Worm (Caenorhabditis elegans) whole organism, L1 larva: ENCODE data around the gene srj-21.

Source experiments
- C04F5.9 ChIP-seq: sonication (generic microtip); optimal IDR thresholded peaks from 2 replicates; lab custom pipeline; 2016; ENCODE audit warnings: missing genetic modification characterization, missing compliant biosample characterization
- C34B4.2 ChIP-seq: sonication (generic microtip); optimal IDR thresholded peaks from 2 replicates; lab custom pipeline; 2017; ENCODE audit warnings: mild to moderate bottlenecking, missing genetic modification characterization, missing compliant biosample characterization
- F16B12.6 ChIP-seq: fragments of 150-350 bp; optimal IDR thresholded peaks from 2 replicates; lab custom pipeline; 2014; ENCODE audit warnings: missing biosample characterization, missing genetic modification characterization
- Y116A8C.19 ChIP-seq: sonication (generic microtip); optimal IDR thresholded peaks from 2 replicates; lab custom pipeline; 2016; ENCODE audit warnings: missing compliant biosample characterization, missing genetic modification characterization, borderline replicate concordance
- alr-1 ChIP-seq: fragments of 200-800 bp; sonication (Bioruptor generic); optimal IDR thresholded peaks from 2 replicates; lab custom pipeline; 2018; ENCODE audit warnings: borderline replicate concordance, mild to moderate bottlenecking, missing genetic modification characterization, missing compliant biosample characterization
- ama-1 ChIP-seq: fragments of 150-350 bp; optimal IDR thresholded peaks from 2 replicates; lab custom pipeline; 2014
- ceh-63 ChIP-seq: fragments of 200-800 bp; sonication (Bioruptor generic); optimal IDR thresholded peaks from 2 replicates; lab custom pipeline; 2018; ENCODE audit warnings: mild to moderate bottlenecking, missing genetic modification characterization, missing compliant biosample characterization
- ceh-82 ChIP-seq, 3 experiments: fragments of 150-350 bp in 1 of 3; sonication (generic microtip) in 2 of 3; optimal IDR thresholded peaks; 2 replicates each; lab custom pipeline; 2014 to 2017; ENCODE audit warnings: missing biosample characterization in 3 of 3, missing genetic modification characterization in 3 of 3
- ceh-88 ChIP-seq: fragments of 200-800 bp; sonication (Bioruptor generic); IDR thresholded peaks from 2 replicates; pipeline ENCODE4 v1.3.6; 2022; ENCODE audit warnings: missing genetic modification characterization, missing compliant biosample characterization
- ceh-90 ChIP-seq: sonication (generic microtip); optimal IDR thresholded peaks from 2 replicates; lab custom pipeline; 2016; ENCODE audit warnings: missing genetic modification characterization, missing compliant biosample characterization
- ces-1 ChIP-seq: fragments of 150-350 bp; optimal IDR thresholded peaks from 2 replicates; lab custom pipeline; 2014; ENCODE audit warnings: missing biosample characterization, missing genetic modification reagents, missing genetic modification characterization
- dpl-1 ChIP-seq, 3 experiments: fragments of 150-350 bp in 2 of 3; sonication (generic microtip) in 1 of 3; optimal IDR thresholded peaks; 2 replicates each; lab custom pipeline; 2014 to 2017; ENCODE audit warnings: missing biosample characterization in 3 of 3, missing genetic modification characterization in 3 of 3, missing genetic modification reagents in 3 of 3
- efl-1 ChIP-seq, 4 experiments: fragments of 150-350 bp; optimal IDR thresholded peaks in 3 of 4; peaks in 1 of 4; 1 replicate in 1 of 4; 2 replicates in 3 of 4; lab custom pipeline; 2014; ENCODE audit warnings: missing biosample characterization in 2 of 4, missing genetic modification characterization in 2 of 4, missing genetic modification reagents in 2 of 4
- efl-3 ChIP-seq: fragments of 200-800 bp; sonication (Bioruptor generic); optimal IDR thresholded peaks from 2 replicates; lab custom pipeline; 2018; ENCODE audit warnings: mild to moderate bottlenecking, missing genetic modification characterization, missing compliant biosample characterization
- egl-13 ChIP-seq: sonication (generic microtip); optimal IDR thresholded peaks from 2 replicates; lab custom pipeline; 2016; ENCODE audit warnings: missing genotype, missing genetic modification reagents, missing genetic modification characterization, missing compliant biosample characterization
- egl-27 ChIP-seq, 2 experiments: fragments of 150-350 bp in 1 of 2; sonication (generic microtip); optimal IDR thresholded peaks; 3 replicates each; lab custom pipeline; 2017 to 2018; ENCODE audit warnings: missing biosample characterization in 2 of 2, missing genetic modification characterization in 2 of 2, missing genetic modification reagents in 2 of 2
- elt-3 ChIP-seq, 6 experiments: fragments of 150-350 bp in 1 of 6; sonication (generic microtip); optimal IDR thresholded peaks; 2 replicates each; lab custom pipeline; 2017 to 2018; ENCODE audit warnings: missing biosample characterization in 6 of 6, missing genetic modification characterization in 6 of 6, inconsistent platforms in 1 of 6
- irx-1 ChIP-seq: sonication (generic microtip); optimal IDR thresholded peaks from 2 replicates; lab custom pipeline; 2016; ENCODE audit warnings: missing genetic modification characterization, missing compliant biosample characterization
- jun-1 ChIP-seq: fragments of 150-350 bp; optimal IDR thresholded peaks from 2 replicates; lab custom pipeline; 2014; ENCODE audit warnings: missing biosample characterization, missing genetic modification reagents, missing genetic modification characterization
- lin-13 ChIP-seq: fragments of 150-350 bp; optimal IDR thresholded peaks from 2 replicates; lab custom pipeline; 2014; ENCODE audit warnings: missing biosample characterization, missing genetic modification reagents, missing genetic modification characterization
- lin-14 ChIP-seq: fragments of 200-800 bp; sonication (Bioruptor generic); optimal IDR thresholded peaks from 2 replicates; lab custom pipeline; 2018; ENCODE audit warnings: mild to moderate bottlenecking, missing genetic modification characterization, moderate library complexity, missing compliant biosample characterization
- lin-35 ChIP-seq, 2 experiments: fragments of 150-350 bp; optimal IDR thresholded peaks; 2 replicates each; lab custom pipeline; 2014; ENCODE audit warnings: missing biosample characterization in 2 of 2, missing genetic modification characterization in 2 of 2, missing genetic modification reagents in 2 of 2
- lin-39 ChIP-seq: fragments of 150-350 bp; optimal IDR thresholded peaks from 2 replicates; lab custom pipeline; 2014; ENCODE audit warnings: missing biosample characterization, missing genetic modification reagents, missing genetic modification characterization
- lir-3 ChIP-seq: sonication (generic microtip); optimal IDR thresholded peaks from 2 replicates; lab custom pipeline; 2016; ENCODE audit warnings: mild to moderate bottlenecking, missing genetic modification characterization, moderate library complexity, missing compliant biosample characterization; ENCODE audit not compliant: poor library complexity
- lsy-2 ChIP-seq, 2 experiments: fragments of 150-350 bp; optimal IDR thresholded peaks; 2 replicates each; lab custom pipeline; 2014; ENCODE audit warnings: missing biosample characterization in 2 of 2, missing genetic modification characterization in 2 of 2
- mab-9 ChIP-seq: fragments of 200-800 bp; sonication (Bioruptor generic); IDR thresholded peaks from 2 replicates; pipeline ENCODE4 v1.3.6; 2022; ENCODE audit warnings: missing genetic modification reagents, missing genetic modification characterization, missing compliant biosample characterization
- mep-1 ChIP-seq: fragments of 150-350 bp; optimal IDR thresholded peaks from 2 replicates; lab custom pipeline; 2014; ENCODE audit warnings: missing biosample characterization, missing genetic modification characterization
- nhr-12 ChIP-seq: sonication (generic microtip); optimal IDR thresholded peaks from 2 replicates; lab custom pipeline; 2017; ENCODE audit warnings: missing biosample characterization, missing genetic modification characterization
- nhr-19 ChIP-seq: fragments of 200-800 bp; sonication (Bioruptor generic); conservative IDR thresholded peaks from 2 replicates; pipeline ENCODE4 v1.3.6; 2022; ENCODE audit warnings: missing genetic modification characterization, missing compliant biosample characterization
- nhr-20 ChIP-seq: sonication (generic microtip); optimal IDR thresholded peaks from 2 replicates; lab custom pipeline; 2016; ENCODE audit warnings: mild to moderate bottlenecking, missing genetic modification characterization, missing compliant biosample characterization
- nhr-237 ChIP-seq: fragments of 150-350 bp; optimal IDR thresholded peaks from 2 replicates; lab custom pipeline; 2014; ENCODE audit warnings: missing biosample characterization, missing genetic modification characterization
- nhr-28 ChIP-seq: fragments of 150-350 bp; optimal IDR thresholded peaks from 2 replicates; lab custom pipeline; 2014; ENCODE audit warnings: missing biosample characterization, missing genetic modification characterization
- nhr-76 ChIP-seq: sonication (generic microtip); optimal IDR thresholded peaks from 2 replicates; lab custom pipeline; 2017; ENCODE audit warnings: missing biosample characterization, missing genetic modification characterization
- nhr-84 ChIP-seq: sonication (generic microtip); optimal IDR thresholded peaks from 2 replicates; lab custom pipeline; 2017; ENCODE audit warnings: missing biosample characterization, missing genetic modification characterization
- nhr-90 ChIP-seq: sonication (generic microtip); optimal IDR thresholded peaks from 2 replicates; lab custom pipeline; 2016; ENCODE audit warnings: mild to moderate bottlenecking, missing genetic modification characterization, missing compliant biosample characterization; ENCODE audit not compliant: poor library complexity
- pax-3 ChIP-seq: fragments of 200-800 bp; sonication (Bioruptor generic); optimal IDR thresholded peaks from 2 replicates; lab custom pipeline; 2018; ENCODE audit warnings: mild to moderate bottlenecking, missing genetic modification characterization, moderate library complexity, missing compliant biosample characterization
- rnt-1 ChIP-seq: sonication (generic microtip); optimal IDR thresholded peaks from 2 replicates; lab custom pipeline; 2016; ENCODE audit warnings: mild to moderate bottlenecking, missing genetic modification characterization, moderate library complexity, missing compliant biosample characterization
- skn-1 ChIP-seq: fragments of 150-350 bp; optimal IDR thresholded peaks from 2 replicates; lab custom pipeline; 2014; ENCODE audit warnings: missing biosample characterization, missing genetic modification characterization
- snpc-4 ChIP-seq: fragments of 150-350 bp; optimal IDR thresholded peaks from 2 replicates; lab custom pipeline; 2014; ENCODE audit warnings: missing biosample characterization, missing genetic modification characterization
- snu-23 ChIP-seq: sonication (generic microtip); optimal IDR thresholded peaks from 2 replicates; lab custom pipeline; 2016; ENCODE audit warnings: missing genetic modification characterization, missing compliant biosample characterization
- sptf-1 ChIP-seq: fragments of 150-350 bp; optimal IDR thresholded peaks from 2 replicates; lab custom pipeline; 2014; ENCODE audit warnings: missing biosample characterization, missing genetic modification characterization
- sup-37 ChIP-seq: fragments of 200-800 bp; sonication (Bioruptor generic); optimal IDR thresholded peaks from 2 replicates; lab custom pipeline; 2018; ENCODE audit warnings: mild to moderate bottlenecking, missing genetic modification characterization, missing compliant biosample characterization
- swsn-7 ChIP-seq: sonication (generic microtip); optimal IDR thresholded peaks from 2 replicates; lab custom pipeline; 2016; ENCODE audit warnings: missing genetic modification characterization, missing compliant biosample characterization
- unc-130 ChIP-seq: fragments of 150-350 bp; optimal IDR thresholded peaks from 2 replicates; lab custom pipeline; 2017; ENCODE audit warnings: missing biosample characterization, missing genetic modification characterization, inconsistent platforms
- unc-62 ChIP-seq: fragments of 150-350 bp; optimal IDR thresholded peaks from 2 replicates; lab custom pipeline; 2014; ENCODE audit warnings: missing biosample characterization, missing genetic modification reagents, missing genetic modification characterization
- unc-98 ChIP-seq: fragments of 200-800 bp; sonication (Bioruptor generic); IDR thresholded peaks from 2 replicates; pipeline ENCODE4 v1.3.6; 2022; ENCODE audit warnings: missing genetic modification characterization, missing compliant biosample characterization
- zip-4 ChIP-seq: fragments of 200-800 bp; sonication (Bioruptor generic); optimal IDR thresholded peaks from 2 replicates; lab custom pipeline; 2018; ENCODE audit warnings: mild to moderate bottlenecking, missing genetic modification characterization, moderate library complexity, missing compliant biosample characterization
- ztf-11 ChIP-seq, 2 experiments: sonication (generic microtip); optimal IDR thresholded peaks; 2 replicates each; lab custom pipeline; 2016 to 2017; ENCODE audit warnings: missing genetic modification characterization in 2 of 2, missing biosample characterization in 1 of 2, missing compliant biosample characterization in 1 of 2
- ztf-4 ChIP-seq: fragments of 150-350 bp; optimal IDR thresholded peaks from 2 replicates; lab custom pipeline; 2014; ENCODE audit warnings: missing biosample characterization, missing genetic modification characterization

srj-21 gene

DNA sequence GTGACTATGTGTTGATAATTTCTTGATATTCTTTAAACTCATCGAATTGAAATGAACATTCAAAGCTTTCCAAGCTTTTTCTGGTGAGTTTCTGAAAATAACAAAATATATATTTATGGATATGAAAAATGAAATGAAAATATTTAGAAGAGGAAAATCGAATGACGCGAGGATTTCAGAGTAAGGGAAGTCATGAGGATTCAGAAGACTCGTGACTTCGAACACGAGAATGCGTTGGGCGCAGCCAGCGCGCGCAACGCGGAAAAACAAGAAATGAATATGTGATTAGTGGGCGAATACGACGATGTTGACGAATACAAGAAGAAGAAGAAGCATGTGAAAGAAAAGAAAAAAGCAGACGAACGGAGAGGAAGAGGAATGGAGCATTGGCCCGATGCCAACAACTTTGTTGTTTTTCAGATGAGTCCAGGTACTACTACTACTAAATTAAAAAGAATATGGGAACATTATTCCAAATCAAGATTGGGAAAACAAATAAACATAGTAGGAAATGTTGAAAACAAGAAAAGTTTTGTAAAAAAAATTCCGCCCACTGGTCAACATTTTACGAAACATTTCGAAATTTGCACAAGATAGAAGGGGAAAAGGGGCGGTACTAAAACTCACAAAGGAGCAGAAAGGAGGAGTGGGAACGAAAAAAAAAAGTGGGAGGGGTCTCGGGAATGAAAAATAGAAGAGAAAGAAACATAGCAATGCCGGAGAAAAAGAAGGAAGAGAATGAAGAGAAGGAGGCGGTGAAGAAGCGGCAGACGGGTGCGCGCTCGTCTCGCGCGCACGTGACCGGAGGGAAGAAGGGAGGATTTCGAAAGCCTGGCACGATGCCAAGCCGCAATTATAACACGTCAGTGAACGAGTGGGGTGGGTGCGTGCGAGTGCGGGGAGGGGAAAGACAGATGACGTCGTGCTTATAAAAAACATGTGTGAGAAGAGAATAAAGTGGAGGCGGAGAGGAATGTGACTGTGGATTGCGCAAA lies 29.7 kb upstream of the srj-21 start:
- peak; percentile 94 for TF ChIP-seq snpc-4 (tag; lab: Kevin White, UChicago)
- peak in 1 of 6 experiments; percentile 80 for TF ChIP-seq elt-3 (tag; optimal IDR thresholded peaks at IDR 0.05; lab: Kevin White, UChicago)
- TF ChIP-seq nhr-237 (tag; lab: Kevin White, UChicago), result peak; percentile 67
- peak; percentile 88 for TF ChIP-seq snu-23 (GFP tag; lab: Kevin White, UChicago)
- peak; percentile 55 for TF ChIP-seq ama-1 (lab: Kevin White, UChicago)
- peak; percentile 85 for TF ChIP-seq jun-1
- no peak for TF ChIP-seq C34B4.2 (tag; lab: Kevin White, UChicago)
- no peak for TF ChIP-seq alr-1 (tag; lab: Kevin White, UChicago)
- peak; percentile 96 for TF ChIP-seq nhr-19 (GFP tag; lab: Robert Waterston, UW)
- peak; percentile 84 for TF ChIP-seq lin-39
- peak in 1 of 2 experiments; percentile 83 for TF ChIP-seq ztf-11 (tag; optimal IDR thresholded peaks at IDR 0.05; lab: Kevin White, UChicago)
- TF ChIP-seq unc-98 (GFP tag; lab: Robert Waterston, UW), result peak; percentile 48; the same call in 1 of the 2 replicates
- peak; percentile 100 for TF ChIP-seq lin-14
- peak; percentile 86 to 92 (median 87) for TF ChIP-seq ceh-82 (tag; optimal IDR thresholded peaks at IDR 0.05; lab: Kevin White, UChicago)
- TF ChIP-seq ceh-88 (GFP tag; lab: Robert Waterston, UW), result peak; percentile 92
- peak; percentile 46 to 62 (median 60) for TF ChIP-seq dpl-1 (GFP tag; optimal IDR thresholded peaks at IDR 0.05; lab: Kevin White, UChicago)
- peak; percentile 83 for TF ChIP-seq mep-1 (tag; lab: Kevin White, UChicago)
- no peak for TF ChIP-seq nhr-76 (tag; lab: Kevin White, UChicago)
- peak; percentile 89 to 90 for TF ChIP-seq lsy-2 (tag; optimal IDR thresholded peaks at IDR 0.05; lab: Kevin White, UChicago)
- TF ChIP-seq egl-27 (tag; optimal IDR thresholded peaks at IDR 0.05; lab: Kevin White, UChicago), result peak; percentile 60 to 78
- TF ChIP-seq rnt-1 (tag; lab: Kevin White, UChicago), result peak; percentile 98
- TF ChIP-seq lir-3, result peak; percentile 58
- no peak for TF ChIP-seq Y116A8C.19 (tag; lab: Kevin White, UChicago)
- TF ChIP-seq F16B12.6 (tag; lab: Kevin White, UChicago), result peak; percentile 21
- peak; percentile 92 for TF ChIP-seq unc-130
- no peak for TF ChIP-seq nhr-84 (tag; lab: Kevin White, UChicago)
- TF ChIP-seq nhr-20 (tag; lab: Kevin White, UChicago), result peak; percentile 93
- peak; percentile 1 for TF ChIP-seq efl-3 (GFP tag; lab: Kevin White, UChicago)
- peak; percentile 56 for TF ChIP-seq ceh-90
- TF ChIP-seq ces-1, result no peak
- TF ChIP-seq egl-13 (tag; lab: Kevin White, UChicago), result peak; percentile 94
- TF ChIP-seq nhr-90 (tag; lab: Kevin White, UChicago), result peak; percentile 80
- TF ChIP-seq skn-1 (tag; lab: Kevin White, UChicago), result peak; percentile 92
- TF ChIP-seq efl-1 (optimal IDR thresholded peaks at IDR 0.05; lab: Kevin White, UChicago), result peak; percentile 70 to 72
- peak; percentile 34 to 93 for TF ChIP-seq efl-1 (GFP tag; optimal IDR thresholded peaks at IDR 0.05 in 1 of 2; lab: Kevin White, UChicago)
- peak; percentile 82 for TF ChIP-seq sup-37
- TF ChIP-seq zip-4 (GFP tag; lab: Kevin White, UChicago), result peak; percentile 89
- TF ChIP-seq nhr-12 (tag; lab: Kevin White, UChicago), result no peak
- peak; percentile 89 for TF ChIP-seq mab-9 (GFP tag; lab: Robert Waterston, UW)
- TF ChIP-seq pax-3, result peak; percentile 95
- TF ChIP-seq lin-35 (GFP tag; optimal IDR thresholded peaks at IDR 0.05; lab: Kevin White, UChicago), result peak; percentile 71 to 73
- TF ChIP-seq nhr-28 (tag; lab: Kevin White, UChicago), result no peak
- peak; percentile 30 for TF ChIP-seq unc-62 (GFP tag; lab: Kevin White, UChicago)
- TF ChIP-seq irx-1 (tag; lab: Kevin White, UChicago), result peak; percentile 92
- TF ChIP-seq lin-13 (GFP tag; lab: Kevin White, UChicago), result peak; percentile 92
- TF ChIP-seq ztf-4 (tag; lab: Kevin White, UChicago), result peak; percentile 91
- TF ChIP-seq sptf-1 (tag; lab: Kevin White, UChicago), result no peak
- peak; percentile 43 for TF ChIP-seq ceh-63 (GFP tag; lab: Kevin White, UChicago)
- TF ChIP-seq swsn-7 (tag; lab: Kevin White, UChicago), result peak; percentile 90
- TF ChIP-seq C04F5.9 (tag; lab: Kevin White, UChicago), result no peak
